Worm (Caenorhabditis elegans): ENCODE measurements around the gene flor-1.

ce11 chrV:15139811-15140210 lies 20.4 kb upstream of the flor-1 start:
- TF ChIP-seq Y67H2A.10 (GFP tag; conservative IDR thresholded peaks at IDR 0.05) (no peak), B0336.3 (GFP tag; IDR thresholded peaks at IDR 0.05) (no peak), ama-1 (optimal IDR thresholded peaks at IDR 0.05) (no peak), ama-1 (GFP tag; optimal IDR thresholded peaks at IDR 0.05) (no peak), B0019.2 (GFP tag; conservative IDR thresholded peaks at IDR 0.05) (no peak), dox-1 (GFP tag; IDR thresholded peaks at IDR 0.05) (no peak), snpc-3.4 (tag; optimal IDR thresholded peaks at IDR 0.05) (no peak), hlh-26 (GFP tag; conservative IDR thresholded peaks at IDR 0.05) (no peak), hlh-12 (tag; optimal IDR thresholded peaks at IDR 0.05) (no peak), K12H6.12 (tag; optimal IDR thresholded peaks at IDR 0.05) (no peak), rpc-1 (optimal IDR thresholded peaks at IDR 0.05) (no peak), rpc-1 (tag; optimal IDR thresholded peaks at IDR 0.05) (no peak), K11D2.4 (GFP tag; IDR thresholded peaks at IDR 0.05) (no peak), Y53F4B.3 (GFP tag; IDR thresholded peaks at IDR 0.05) (no peak), nhr-27 (tag; optimal IDR thresholded peaks at IDR 0.05) (no peak), F10E7.11 (tag; optimal IDR thresholded peaks at IDR 0.05) (no peak)
